Fruit fly (Drosophila melanogaster) whole organism, prepupa: ENCODE results near the gene CG7656.

Experiments
- Met ChIP-seq: fragments of 200-800 bp; sonication (Bioruptor generic); optimal IDR thresholded peaks from 3 replicates; lab custom pipeline; 2016; ENCODE audit warnings: missing biosample characterization, missing genetic modification characterization
- OdsH ChIP-seq: fragments of 200-800 bp; sonication (Bioruptor generic); optimal IDR thresholded peaks from 3 replicates; lab custom pipeline; 2016; ENCODE audit warnings: missing biosample characterization, missing genetic modification characterization
- eg ChIP-seq: fragments of 200-800 bp; sonication (Bioruptor generic); IDR thresholded peaks from 3 replicates; pipeline ENCODE4 v1.3.6; 2022; ENCODE audit warnings: missing biosample characterization, missing genetic modification characterization
- topi ChIP-seq: fragments of 200-800 bp; sonication (Bioruptor generic); optimal IDR thresholded peaks from 3 replicates; lab custom pipeline; 2016; ENCODE audit warnings: missing biosample characterization, missing genetic modification characterization

dm6 chr3L:15538582-15539490 is 49.1 kb downstream of the CG7656 start:
- no peak for TF ChIP-seq eg
- TF ChIP-seq topi (GFP tag; lab: Kevin White, UChicago): no peak
- no peak for TF ChIP-seq Met (GFP tag; lab: Kevin White, UChicago)
- TF ChIP-seq OdsH (GFP tag; lab: Kevin White, UChicago): no peak
